Worm (Caenorhabditis elegans): ENCODE measurements around the gene srw-1.
"Not testable (repeated sequence)": the region's sequence is repeated elsewhere in the genome, so short reads cannot be mapped to it uniquely, and the experiment has no call there.

The srw-1 gene

ce11 chrV:15192377-15192776 is 5.7 kb upstream of the srw-1 start, which contains the start of gene plc-2 (continued):
- TF ChIP-seq duxl-1 (tag; optimal IDR thresholded peaks at IDR 0.05; ENCODE audit: poor library complexity) (no peak), egl-27 (tag; optimal IDR thresholded peaks at IDR 0.05) (no peak), nhr-77 (tag; optimal IDR thresholded peaks at IDR 0.05) (peak; percentile 31), php-3 (GFP tag; IDR thresholded peaks at IDR 0.05) (no peak), zfp-3 (GFP tag; conservative IDR thresholded peaks at IDR 0.05) (no peak), unc-130 (GFP tag; optimal IDR thresholded peaks at IDR 0.05) (no peak)

ce11 chrV:15193909-15194308 is 4.1 kb upstream of the srw-1 start, which contains the start of gene Y75B12B.13:
Gene Y75B12B.13, minus strand, starts transcription at chrV:15194009.
- TF ChIP-seq pha-4 (GFP tag; IDR thresholded peaks at IDR 0.05) (no peak), pha-4 (tag; optimal IDR thresholded peaks at IDR 0.05) (no peak), ZK337.2 (GFP tag; IDR thresholded peaks at IDR 0.05) (no peak), daf-12 (tag; optimal IDR thresholded peaks at IDR 0.05) (no peak), nhr-102 (tag; optimal IDR thresholded peaks at IDR 0.05) (no peak), F44E2.7 (GFP tag; IDR thresholded peaks at IDR 0.05) (no peak), pqm-1 (tag; optimal IDR thresholded peaks at IDR 0.05) (no peak), mes-2 (tag; optimal IDR thresholded peaks at IDR 0.05; ENCODE audit: poor library complexity, severe bottlenecking) (no peak), ceh-32 (tag; optimal IDR thresholded peaks at IDR 0.05; ENCODE audit: poor library complexity) (no peak), snpc-1.2 (GFP tag; IDR thresholded peaks at IDR 0.05) (no peak), F26F4.8 (GFP tag; conservative IDR thresholded peaks at IDR 0.05) (no peak), lin-15B (tag; optimal IDR thresholded peaks at IDR 0.05) (no peak), php-3 (GFP tag; IDR thresholded peaks at IDR 0.05) (no peak), zfp-2 (tag; optimal IDR thresholded peaks at IDR 0.05) (no peak), lin-1 (GFP tag; IDR thresholded peaks at IDR 0.05) (no peak), gei-8 (GFP tag; optimal IDR thresholded peaks at IDR 0.05) (no peak), arid-1 (GFP tag; conservative IDR thresholded peaks at IDR 0.05) (no peak), nhr-48 (tag; optimal IDR thresholded peaks at IDR 0.05) (no peak)

DNA sequence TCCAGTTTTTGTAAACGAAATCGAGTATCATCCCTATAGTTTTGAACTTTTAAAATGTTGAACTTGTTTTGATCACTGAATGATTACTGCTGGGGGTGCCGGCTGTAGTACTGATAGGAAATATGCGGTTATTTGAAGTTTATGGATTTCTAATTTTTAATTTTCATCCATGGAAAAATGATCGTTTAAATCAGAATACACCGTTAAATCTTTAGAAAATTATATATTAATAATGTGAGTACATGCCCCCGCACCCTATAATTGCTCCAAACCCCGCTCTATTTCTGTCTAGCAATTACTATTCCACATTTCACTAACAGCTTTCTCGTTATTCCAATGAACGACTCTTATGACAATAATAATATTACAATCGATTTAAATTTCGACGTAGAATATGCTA is 1.7 kb downstream of the srw-1 start, which contains the start of gene Y75B12B.10:
Gene Y75B12B.10, plus strand, starts transcription at position 301 of the 400 bp plus-strand sequence.
- TF ChIP-seq ZK546.5 (tag; optimal IDR thresholded peaks at IDR 0.05) (no peak), ceh-20 (GFP tag; IDR thresholded peaks at IDR 0.05) (no peak), madf-9 (GFP tag; conservative IDR thresholded peaks at IDR 0.05) (no peak), ceh-82 (tag; optimal IDR thresholded peaks at IDR 0.05) (no peak), lin-39 (tag; optimal IDR thresholded peaks at IDR 0.05) (no peak), lin-15B (tag; optimal IDR thresholded peaks at IDR 0.05) (no peak), nhr-41 (GFP tag; IDR thresholded peaks at IDR 0.05) (no peak)

- TF ChIP-seq fos-1 (tag; optimal IDR thresholded peaks at IDR 0.05); lim-7 (GFP tag; IDR thresholded peaks at IDR 0.05); gei-8 (GFP tag; optimal IDR thresholded peaks at IDR 0.05): not testable (repeated sequence)
These were observed 9.6 kb downstream of the srw-1 start, which contains the start of gene C41G6.12 for ce11 chrV:15207681-15208080. Gene C41G6.12, minus strand, starts transcription at chrV:15207781.

- TF ChIP-seq mxl-3 (GFP tag; optimal IDR thresholded peaks at IDR 0.05); nhr-25 (tag; optimal IDR thresholded peaks at IDR 0.05; ENCODE audit: borderline replicate concordance, insufficient read depth); lin-13 (GFP tag; optimal IDR thresholded peaks at IDR 0.05): not testable (repeated sequence)
These were observed 13.8 kb downstream of the srw-1 start, which contains the start of gene sri-24 for ce11 chrV:15211869-15212268. Gene sri-24, plus strand, starts transcription at chrV:15212169.

All from whole organism, L4 larva.